Fruit fly (Drosophila melanogaster) whole organism, embryonic: ENCODE data around the gene CG32437.

Experiments used
- CG5180 ChIP-seq: fragments of 200-800 bp; sonication (Bioruptor generic); optimal IDR thresholded peaks from 3 replicates; lab custom pipeline; 2017; ENCODE audit warnings: missing biosample characterization, missing genetic modification characterization, mild to moderate bottlenecking, moderate library complexity, missing genetic modification reagents
- CG6791 ChIP-seq: fragments of 200-800 bp; sonication (Bioruptor generic); IDR thresholded peaks from 3 replicates; pipeline ENCODE4 v1.3.6; 2022; ENCODE audit warnings: missing biosample characterization, missing genetic modification characterization; ENCODE audit not compliant: partially characterized antibody
- E2f2 ChIP-seq: fragments of 200-800 bp; sonication (Bioruptor generic); IDR thresholded peaks from 2 replicates; pipeline ENCODE4 v1.3.6; 2022; ENCODE audit warnings: missing biosample characterization, missing genetic modification characterization
- Ets65A ChIP-seq: fragments of 200-800 bp; sonication (Bioruptor generic); peaks from one replicate; lab custom pipeline; 2016; ENCODE audit warnings: missing biosample characterization, missing genetic modification characterization
- Fer1 ChIP-seq: fragments of 200-800 bp; sonication (Bioruptor generic); optimal IDR thresholded peaks from 2 replicates; lab custom pipeline; 2017; ENCODE audit warnings: missing biosample characterization, mild to moderate bottlenecking, missing genetic modification characterization
- HHEX ChIP-seq: fragments of 200-800 bp; sonication (Bioruptor generic); optimal IDR thresholded peaks from 3 replicates; lab custom pipeline; 2017; ENCODE audit warnings: missing biosample characterization, mild to moderate bottlenecking, missing genetic modification characterization, missing genetic modification reagents
- NfI ChIP-seq: fragments of 200-800 bp; sonication (Bioruptor generic); optimal IDR thresholded peaks from 3 replicates; lab custom pipeline; 2018; ENCODE audit warnings: missing biosample characterization, mild to moderate bottlenecking, missing genetic modification characterization, moderate library complexity
- ase ChIP-seq: fragments of 200-800 bp; sonication (Bioruptor generic); IDR thresholded peaks from 3 replicates; pipeline ENCODE4 v1.3.6; 2022; ENCODE audit warnings: missing biosample characterization, missing genetic modification characterization
- cg ChIP-seq: fragments of 200-800 bp; sonication (Bioruptor generic); optimal IDR thresholded peaks from 3 replicates; lab custom pipeline; 2019; ENCODE audit warnings: missing biosample characterization, mild to moderate bottlenecking, missing genetic modification characterization, moderate library complexity
- sisA ChIP-seq: fragments of 200-800 bp; sonication (Bioruptor generic); IDR thresholded peaks from 2 replicates; pipeline ENCODE4 v1.3.6; 2022; ENCODE audit warnings: missing biosample characterization, missing genetic modification characterization

DNA sequence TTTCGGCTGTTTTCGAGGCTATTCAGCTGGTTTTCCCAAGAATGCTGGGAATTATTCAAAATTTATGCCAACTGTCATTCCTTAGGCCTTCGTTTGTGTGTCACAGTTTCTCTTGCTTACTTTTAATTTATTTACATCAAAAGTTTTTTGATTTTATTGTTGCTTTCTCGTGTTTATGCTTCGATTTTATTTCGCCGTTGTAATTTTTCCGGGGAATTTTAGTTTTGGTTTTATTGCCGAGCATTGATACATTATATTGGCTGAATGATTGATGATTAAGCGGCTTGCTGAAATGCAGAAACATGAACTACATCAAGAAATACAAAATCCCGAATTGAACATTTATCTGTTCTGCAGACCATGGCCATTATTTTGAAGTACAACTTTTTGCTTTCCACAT lies 40.7 kb downstream of the CG32437 start:
- TF ChIP-seq sisA = no peak
- no peak for TF ChIP-seq HHEX
- TF ChIP-seq CG6791 = no peak
- TF ChIP-seq ase (GFP tag; lab: Robert Waterston, UW) = no peak
- TF ChIP-seq E2f2 (GFP tag; lab: Robert Waterston, UW) = no peak
- no peak for TF ChIP-seq CG5180 (GFP tag; lab: Kevin White, UChicago)
- TF ChIP-seq Ets65A (GFP tag; lab: Kevin White, UChicago) = no peak
- no peak for TF ChIP-seq Fer1 (GFP tag; lab: Kevin White, UChicago)
- TF ChIP-seq NfI (GFP tag; lab: Kevin White, UChicago) = no peak
- TF ChIP-seq cg (GFP tag; lab: Kevin White, UChicago) = no peak
